Worm (Caenorhabditis elegans): ENCODE data around the gene srsx-21.

srsx-21 gene

DNA sequence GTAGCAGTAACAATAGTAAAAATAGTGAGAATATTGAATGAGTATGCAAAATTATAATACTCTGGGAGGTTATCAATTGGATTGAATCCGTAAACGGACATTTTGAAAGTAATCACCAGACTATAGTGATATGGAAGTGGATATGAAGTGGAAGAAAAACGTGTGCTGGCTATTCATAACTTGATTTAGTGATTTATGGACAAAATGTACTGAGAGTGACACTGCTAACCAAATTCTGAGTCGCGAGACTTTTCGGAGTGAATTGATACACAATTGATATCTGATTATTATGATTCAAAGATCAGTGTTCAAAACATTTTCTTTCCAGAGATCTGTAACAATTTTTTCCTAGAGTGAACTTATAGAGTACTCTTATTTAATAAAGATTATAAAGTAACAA lies 1.8 kb upstream of the srsx-21 start, which contains the start of gene sru-38:
Gene sru-38, minus strand, starts transcription at position 101 of the 400 bp plus-strand sequence.
- no peak for TF ChIP-seq syd-9 (tag; optimal IDR thresholded peaks at IDR 0.05)

- TF ChIP-seq elt-2 (tag; optimal IDR thresholded peaks at IDR 0.05) (no peak), ztf-16 (tag; optimal IDR thresholded peaks at IDR 0.05) (no peak), unc-3 (GFP tag; conservative IDR thresholded peaks at IDR 0.05) (no peak), unc-3 (tag; optimal IDR thresholded peaks at IDR 0.05) (no peak), ceh-9 (tag; optimal IDR thresholded peaks at IDR 0.05) (no peak), rnt-1 (tag; optimal IDR thresholded peaks at IDR 0.05) (no peak), ceh-34 (tag; optimal IDR thresholded peaks at IDR 0.05) (no peak), unc-42 (tag; optimal IDR thresholded peaks at IDR 0.05) (no peak), ceh-48 (tag; optimal IDR thresholded peaks at IDR 0.05) (no peak), ama-1 (optimal IDR thresholded peaks at IDR 0.05) (no peak), tbx-2 (tag; optimal IDR thresholded peaks at IDR 0.05) (no peak), ttx-3 (tag; optimal IDR thresholded peaks at IDR 0.05) (no peak), lin-11 (tag; optimal IDR thresholded peaks at IDR 0.05) (no peak), mec-3 (tag; optimal IDR thresholded peaks at IDR 0.05; ENCODE audit: borderline replicate concordance) (no peak), eyg-1 (tag; optimal IDR thresholded peaks at IDR 0.05) (no peak), hlh-30 (tag; optimal IDR thresholded peaks at IDR 0.05; ENCODE audit: insufficient read depth) (no peak), sox-4 (tag; optimal IDR thresholded peaks at IDR 0.05) (no peak), nhr-11 (tag; optimal IDR thresholded peaks at IDR 0.05) (no peak), pax-1 (tag; optimal IDR thresholded peaks at IDR 0.05) (no peak)
These were observed 3.6 kb downstream of the srsx-21 start, which contains the start of gene sru-36 for ce11 chrV:9841376-9841775. Gene sru-36, plus strand, starts transcription at chrV:9841676.

DNA sequence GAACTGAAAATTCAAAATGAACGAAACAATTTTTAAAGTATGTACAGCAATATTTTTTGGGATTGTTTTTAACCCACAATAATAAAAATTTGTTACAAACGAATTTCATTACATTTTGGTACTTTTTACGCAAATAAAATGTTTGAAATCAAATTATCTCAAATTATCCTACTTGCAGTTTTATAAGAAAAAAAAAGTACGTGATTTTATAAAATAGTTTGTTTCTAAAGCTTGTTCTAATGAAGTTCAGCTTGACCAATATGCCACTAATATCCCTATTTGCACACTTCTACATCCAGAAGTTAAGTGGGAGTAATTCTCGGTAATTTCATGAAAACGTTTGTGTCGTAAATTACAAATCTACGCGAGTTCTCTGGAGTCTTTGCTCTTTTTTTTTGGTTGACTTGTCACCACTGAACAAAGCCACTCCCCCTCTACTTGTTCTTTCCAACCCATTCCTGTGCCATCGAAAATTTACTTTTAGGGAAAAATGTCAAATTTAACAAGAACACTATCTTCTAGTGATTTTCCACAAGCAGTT lies 5.7 kb downstream of the srsx-21 start, which contains the start of gene sru-8:
Gene sru-8, plus strand, starts transcription at position 491 of the 541 bp plus-strand sequence.
- no peak for TF ChIP-seq Y22D7AL.16 (tag; optimal IDR thresholded peaks at IDR 0.05)
- no peak for TF ChIP-seq elt-4 (tag; optimal IDR thresholded peaks at IDR 0.05)
- TF ChIP-seq fax-1 (tag; optimal IDR thresholded peaks at IDR 0.05) = no peak
- no peak for TF ChIP-seq sdc-2 (tag; optimal IDR thresholded peaks at IDR 0.05)
- TF ChIP-seq fkh-6 (tag; optimal IDR thresholded peaks at IDR 0.05) = no peak
- TF ChIP-seq ceh-19 (GFP tag; optimal IDR thresholded peaks at IDR 0.05) = no peak
- TF ChIP-seq odd-2 (tag; optimal IDR thresholded peaks at IDR 0.05) = no peak
- no peak for TF ChIP-seq sox-4 (tag; optimal IDR thresholded peaks at IDR 0.05)
- TF ChIP-seq ets-4 (tag; optimal IDR thresholded peaks at IDR 0.05) = no peak
- TF ChIP-seq ceh-24 (tag; optimal IDR thresholded peaks at IDR 0.05) = no peak
- TF ChIP-seq pag-3 (tag; optimal IDR thresholded peaks at IDR 0.05; ENCODE audit: borderline replicate concordance) = no peak
- TF ChIP-seq lim-6 (tag; optimal IDR thresholded peaks at IDR 0.05) = no peak
- no peak for TF ChIP-seq dve-1 (tag; optimal IDR thresholded peaks at IDR 0.05)
- TF ChIP-seq dmd-4 (tag; optimal IDR thresholded peaks at IDR 0.05; ENCODE audit: borderline replicate concordance) = no peak
- no peak for TF ChIP-seq ttx-3 (tag; optimal IDR thresholded peaks at IDR 0.05)
- TF ChIP-seq ahr-1 (tag; optimal IDR thresholded peaks at IDR 0.05) = no peak

- TF ChIP-seq ceh-6 (GFP tag; optimal IDR thresholded peaks at IDR 0.05) (no peak), npax-4 (tag; optimal IDR thresholded peaks at IDR 0.05) (no peak), unc-42 (tag; optimal IDR thresholded peaks at IDR 0.05) (no peak), ttx-3 (tag; optimal IDR thresholded peaks at IDR 0.05) (no peak), fax-1 (tag; optimal IDR thresholded peaks at IDR 0.05) (no peak), ceh-19 (GFP tag; optimal IDR thresholded peaks at IDR 0.05) (no peak), ceh-30 (tag; optimal IDR thresholded peaks at IDR 0.05) (no peak), elt-4 (tag; optimal IDR thresholded peaks at IDR 0.05) (no peak), zip-5 (tag; optimal IDR thresholded peaks at IDR 0.05) (no peak), ahr-1 (tag; optimal IDR thresholded peaks at IDR 0.05) (no peak), unc-3 (GFP tag; conservative IDR thresholded peaks at IDR 0.05) (no peak), unc-3 (tag; optimal IDR thresholded peaks at IDR 0.05) (no peak), fkh-10 (GFP tag; optimal IDR thresholded peaks at IDR 0.05) (no peak), che-1 (tag; optimal IDR thresholded peaks at IDR 0.05) (no peak), lim-6 (tag; optimal IDR thresholded peaks at IDR 0.05) (no peak), nhr-232 (tag; optimal IDR thresholded peaks at IDR 0.05) (no peak)
These were observed 10.8 kb downstream of the srsx-21 start for ce11 chrV:9848576-9848975.
